Fruit fly (Drosophila melanogaster): ENCODE data around the gene CG42579.

DNA sequence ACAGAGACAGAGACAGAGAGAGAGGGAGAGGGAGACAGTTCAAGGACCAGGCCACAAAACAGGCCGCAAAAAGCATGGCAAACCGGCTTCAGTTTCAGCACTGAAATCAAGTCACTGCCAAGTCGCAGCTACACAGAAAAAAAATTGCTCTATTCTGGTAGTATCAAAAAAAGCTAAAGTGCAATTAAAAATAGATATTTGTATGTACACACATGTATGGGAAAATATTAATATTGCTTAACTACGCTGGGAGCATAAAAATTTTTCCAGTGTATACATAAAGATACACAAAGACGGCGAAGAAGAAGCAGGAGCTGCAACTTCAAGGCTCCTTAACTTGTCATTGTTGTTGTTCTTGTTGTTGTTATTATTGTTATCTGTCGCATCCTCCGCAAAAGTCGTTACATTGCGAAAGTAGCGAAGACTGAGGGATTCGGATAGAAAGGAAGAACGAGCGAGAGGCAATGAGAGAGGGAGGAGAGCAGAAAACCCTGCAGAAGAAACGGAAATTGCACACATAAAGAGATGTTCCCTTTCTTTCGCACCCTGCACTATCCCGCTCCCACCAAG, 26.3 kb upstream of the CG42579 start:
- TF ChIP-seq h (optimal IDR thresholded peaks at IDR 0.05) (no peak), ttk (optimal IDR thresholded peaks at IDR 0.05) (no peak)
